Worm (Caenorhabditis elegans): ENCODE data around the gene T25B9.12.

Gene T25B9.12

DNA sequence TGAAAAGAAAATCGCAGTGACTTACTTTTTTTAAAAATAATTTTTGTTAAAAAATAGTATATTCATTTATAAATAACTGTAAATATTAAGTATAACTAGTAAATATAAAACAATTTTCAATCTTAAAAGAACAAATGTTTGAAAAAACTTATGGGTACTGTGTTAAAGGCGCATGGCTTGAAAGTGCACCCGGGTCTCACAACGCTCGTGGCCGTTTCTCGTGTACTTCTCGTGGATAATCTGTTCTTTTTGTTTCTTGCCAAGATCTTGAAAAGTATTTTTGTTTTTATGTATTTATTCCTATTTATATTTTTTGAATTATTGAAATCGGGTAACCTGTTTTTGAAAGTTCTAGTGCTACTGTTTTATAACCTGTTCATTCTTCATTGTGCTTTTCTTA, 918 bp downstream of the T25B9.12 start:
- no peak for TF ChIP-seq nhr-25 (tag; optimal IDR thresholded peaks at IDR 0.05)
- TF ChIP-seq fos-1 (tag; optimal IDR thresholded peaks at IDR 0.05), result no peak
- TF ChIP-seq elt-1 (tag; optimal IDR thresholded peaks at IDR 0.05), result no peak
- TF ChIP-seq nhr-23 (tag; optimal IDR thresholded peaks at IDR 0.05), result no peak
- TF ChIP-seq lsy-12 (tag; optimal IDR thresholded peaks at IDR 0.05), result no peak
- TF ChIP-seq ceh-9 (tag; optimal IDR thresholded peaks at IDR 0.05), result no peak
- no peak for TF ChIP-seq nhr-76 (tag; optimal IDR thresholded peaks at IDR 0.05)

DNA sequence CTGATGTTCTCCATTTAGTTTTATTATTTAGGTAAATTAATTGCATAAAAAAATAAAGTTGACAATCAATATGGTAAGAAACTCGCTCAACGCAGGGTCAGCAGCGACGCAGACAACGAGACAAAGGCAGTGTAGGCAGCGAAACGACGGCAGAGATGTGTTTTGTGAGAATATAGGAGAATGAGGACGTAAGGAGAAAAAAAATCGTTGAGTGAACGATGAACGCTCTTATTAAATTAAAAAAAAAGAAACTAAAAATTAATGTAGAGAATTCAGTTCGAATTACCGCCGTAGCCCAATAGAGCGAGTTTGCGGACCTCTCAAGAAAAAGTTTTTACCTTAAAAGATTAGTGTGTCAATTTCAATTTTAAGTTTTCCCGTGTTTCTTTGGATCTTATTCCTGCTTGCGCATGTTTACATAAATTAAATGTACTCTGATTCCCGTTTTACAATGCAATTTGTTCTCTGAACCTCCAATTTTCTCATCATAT, 3.0 kb downstream of the T25B9.12 start, which contains the start of gene T25B9.8:
Gene T25B9.8 (minus strand): TSS at position 51 of the 491 bp plus-strand sequence.
- TF ChIP-seq pqm-1 (tag; optimal IDR thresholded peaks at IDR 0.05) (no peak), nhr-11 (tag; optimal IDR thresholded peaks at IDR 0.05) (no peak), ceh-28 (tag; optimal IDR thresholded peaks at IDR 0.05) (no peak), fkh-10 (GFP tag; optimal IDR thresholded peaks at IDR 0.05) (peak; percentile 3)

DNA sequence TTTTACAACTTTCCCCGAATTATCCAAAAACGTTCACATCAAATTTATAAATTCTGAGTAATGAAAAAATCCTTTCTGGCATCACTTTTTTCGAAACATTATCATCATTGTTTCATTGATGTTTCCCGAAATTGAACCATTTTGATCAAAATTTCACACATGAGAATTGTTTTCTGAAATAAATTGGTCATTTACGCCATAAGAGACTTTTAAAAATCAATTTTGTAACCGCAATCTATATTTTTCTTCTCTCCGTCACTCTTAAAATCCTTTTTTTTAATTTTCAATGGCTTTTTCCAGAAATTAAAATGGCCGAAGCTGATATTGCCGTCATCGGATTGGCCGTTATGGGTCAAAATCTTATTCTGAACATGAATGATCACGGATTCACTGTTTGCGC, 4.2 kb downstream of the T25B9.12 start, which contains the start of gene T25B9.9:
Gene T25B9.9 (plus strand): TSS at position 301 of the 400 bp plus-strand sequence.
- TF ChIP-seq R02D3.7 (tag; optimal IDR thresholded peaks at IDR 0.05), result no peak
- TF ChIP-seq ceh-9 (tag; optimal IDR thresholded peaks at IDR 0.05), result no peak
- TF ChIP-seq ztf-11 (tag; optimal IDR thresholded peaks at IDR 0.05), result no peak
- TF ChIP-seq elt-3 (tag; optimal IDR thresholded peaks at IDR 0.05), result no peak
- TF ChIP-seq tbx-2 (tag; optimal IDR thresholded peaks at IDR 0.05), result no peak
- no peak for TF ChIP-seq nhr-23 (tag; optimal IDR thresholded peaks at IDR 0.05)
- TF ChIP-seq ztf-4 (tag; optimal IDR thresholded peaks at IDR 0.05), result no peak
- TF ChIP-seq ama-1 (optimal IDR thresholded peaks at IDR 0.05), result no peak

DNA sequence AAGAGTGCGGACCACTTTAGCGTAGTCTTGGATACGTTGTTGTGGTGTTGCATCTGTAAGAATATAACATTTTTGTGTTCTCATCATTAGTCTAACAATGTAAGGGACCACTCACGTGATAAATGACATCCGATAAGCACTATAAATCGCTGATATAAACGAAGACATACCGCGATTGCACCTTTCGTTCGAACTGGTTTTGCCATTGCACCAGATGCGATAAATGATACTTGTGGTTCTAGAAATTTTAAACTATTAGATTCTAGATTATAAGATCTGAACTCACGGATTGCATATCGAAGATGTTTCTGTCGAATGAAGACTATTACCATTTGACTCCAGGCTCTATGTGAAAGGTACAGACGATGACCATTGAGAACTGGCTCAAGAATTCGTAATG, 6.1 kb downstream of the T25B9.12 start:
- TF ChIP-seq eor-1 (tag; optimal IDR thresholded peaks at IDR 0.05), result no peak
- no peak for TF ChIP-seq nhr-25 (tag; optimal IDR thresholded peaks at IDR 0.05)
- TF ChIP-seq elt-3 (tag; optimal IDR thresholded peaks at IDR 0.05), result no peak
- no peak for TF ChIP-seq jun-1 (tag; optimal IDR thresholded peaks at IDR 0.05)
- TF ChIP-seq elt-2 (tag; optimal IDR thresholded peaks at IDR 0.05), result no peak
- TF ChIP-seq nhr-28 (tag; optimal IDR thresholded peaks at IDR 0.05), result no peak
- no peak for TF ChIP-seq hmg-11 (tag; optimal IDR thresholded peaks at IDR 0.05)
- no peak for TF ChIP-seq mdl-1 (tag; optimal IDR thresholded peaks at IDR 0.05)
- no peak for TF ChIP-seq pha-4 (tag; optimal IDR thresholded peaks at IDR 0.05)
- no peak for TF ChIP-seq nhr-43 (tag; optimal IDR thresholded peaks at IDR 0.05; ENCODE audit: poor library complexity, severe bottlenecking)

DNA sequence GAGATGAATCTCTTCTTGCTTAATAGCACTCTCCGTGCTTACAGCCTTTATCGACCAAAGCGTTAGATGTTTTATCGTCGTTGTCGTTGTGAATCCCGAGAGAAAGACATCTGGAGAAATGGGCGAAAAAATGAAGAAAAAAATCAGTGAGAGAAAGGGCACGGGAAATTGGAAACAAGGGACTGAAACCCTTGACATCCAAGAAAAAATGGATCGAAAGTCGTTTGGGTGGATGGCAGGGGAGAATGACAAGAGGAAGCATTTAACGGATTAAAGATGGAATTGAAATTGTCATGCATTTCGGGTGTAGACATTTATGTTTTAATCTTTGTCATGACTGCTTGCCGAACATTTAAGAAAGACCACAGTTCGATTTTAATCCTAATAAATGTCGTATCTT, 8.7 kb downstream of the T25B9.12 start, which contains the start of gene inpp-1:
Gene inpp-1 (minus strand): TSS at position 101 of the 400 bp plus-strand sequence.
- TF ChIP-seq snpc-4 (tag; optimal IDR thresholded peaks at IDR 0.05) (no peak), nhr-76 (tag; optimal IDR thresholded peaks at IDR 0.05) (no peak), elt-1 (tag; optimal IDR thresholded peaks at IDR 0.05) (no peak), elt-3 (tag; optimal IDR thresholded peaks at IDR 0.05) (no peak), nhr-67 (tag; optimal IDR thresholded peaks at IDR 0.05) (no peak), nhr-28 (tag; optimal IDR thresholded peaks at IDR 0.05) (no peak), nhr-11 (tag; optimal IDR thresholded peaks at IDR 0.05) (no peak), ceh-82 (tag; optimal IDR thresholded peaks at IDR 0.05) (no peak), pqm-1 (tag; optimal IDR thresholded peaks at IDR 0.05) (no peak), aly-2 (tag; optimal IDR thresholded peaks at IDR 0.05) (no peak), fkh-2 (tag; optimal IDR thresholded peaks at IDR 0.05) (no peak), nhr-12 (tag; optimal IDR thresholded peaks at IDR 0.05) (no peak), mdl-1 (tag; optimal IDR thresholded peaks at IDR 0.05) (no peak)

ce11 chrIV:10777076-10777475, 11.9 kb downstream of the T25B9.12 start:
- TF ChIP-seq ceh-9 (tag; optimal IDR thresholded peaks at IDR 0.05) (no peak), sea-2 (GFP tag; optimal IDR thresholded peaks at IDR 0.05) (no peak), lsy-12 (tag; optimal IDR thresholded peaks at IDR 0.05) (no peak), hmg-11 (tag; optimal IDR thresholded peaks at IDR 0.05) (no peak), nhr-23 (tag; optimal IDR thresholded peaks at IDR 0.05) (peak; percentile 12), unc-62 (GFP tag; optimal IDR thresholded peaks at IDR 0.05) (no peak), eor-1 (tag; optimal IDR thresholded peaks at IDR 0.05) (no peak), egl-27 (tag; optimal IDR thresholded peaks at IDR 0.05) (no peak), elt-2 (tag; optimal IDR thresholded peaks at IDR 0.05) (no peak), nhr-25 (tag; optimal IDR thresholded peaks at IDR 0.05) (peak; percentile 46), aly-2 (tag; optimal IDR thresholded peaks at IDR 0.05) (no peak), nhr-67 (tag; optimal IDR thresholded peaks at IDR 0.05) (no peak), mml-1 (tag; optimal IDR thresholded peaks at IDR 0.05) (no peak)

Data from whole organism, L3 larva.